Worm (Caenorhabditis elegans): ENCODE data around the gene zig-3.

ce11 chrX:7945438-7945837, 14.9 kb downstream of the zig-3 start:
- TF ChIP-seq him-1 (tag; optimal IDR thresholded peaks at IDR 0.05) (no peak), dao-5 (tag; optimal IDR thresholded peaks at IDR 0.05) (no peak)
